Fruit fly (Drosophila melanogaster) whole organism, wandering third instar larva: ENCODE results near the gene CG18748.

Experiments used
- CG9705 ChIP-seq: fragments of 200-800 bp; sonication (Bioruptor generic); optimal IDR thresholded peaks from 2 replicates; lab custom pipeline; 2018; ENCODE audit warnings: missing biosample characterization, mild to moderate bottlenecking, missing genetic modification characterization
- Dfd ChIP-seq: fragments of >200 bp; optimal IDR thresholded peaks from 2 replicates; lab custom pipeline; 2017; ENCODE audit warnings: missing biosample characterization, missing genetic modification characterization
- Dif ChIP-seq: fragments of 200-275, 200-300 bp; sonication (Bioruptor generic); optimal IDR thresholded peaks from 2 replicates; lab custom pipeline; 2018; ENCODE audit warnings: missing biosample characterization, missing genetic modification characterization; ENCODE audit not compliant: partially characterized antibody
- HLH106 ChIP-seq: fragments of 200-800 bp; optimal IDR thresholded peaks from 3 replicates; lab custom pipeline; 2019; ENCODE audit warnings: missing biosample characterization, mild to moderate bottlenecking, missing genetic modification characterization, moderate library complexity
- Hnf4 ChIP-seq: fragments of 200-800 bp; sonication (Bioruptor generic); optimal IDR thresholded peaks from 2 replicates; lab custom pipeline; 2016; ENCODE audit warnings: missing biosample characterization, mild to moderate bottlenecking, missing genetic modification characterization
- Rel ChIP-seq, 2 experiments: fragments of 200-800 bp; sonication (Bioruptor generic) in 1 of 2; optimal IDR thresholded peaks; 2 replicates in 1 of 2; 3 replicates in 1 of 2; lab custom pipeline; 2016 to 2019; ENCODE audit warnings: mild to moderate bottlenecking in 2 of 2, missing biosample characterization in 2 of 2, missing genetic modification characterization in 2 of 2, moderate library complexity in 1 of 2
- Vsx2 ChIP-seq: fragments of 200-300, 225-300 bp; sonication (Bioruptor generic); optimal IDR thresholded peaks from 2 replicates; lab custom pipeline; 2018; ENCODE audit warnings: missing biosample characterization, missing genetic modification characterization; ENCODE audit not compliant: partially characterized antibody
- br ChIP-seq: fragments of 200-800 bp; sonication (Bioruptor generic); optimal IDR thresholded peaks from 2 replicates; lab custom pipeline; 2016; ENCODE audit warnings: missing biosample characterization, missing genetic modification characterization
- dsf ChIP-seq: sonication (Bioruptor generic); optimal IDR thresholded peaks from 2 replicates; lab custom pipeline; 2016; ENCODE audit warnings: missing biosample characterization, missing genetic modification characterization, borderline replicate concordance
- sv ChIP-seq: fragments of 200-800 bp; sonication (Bioruptor generic); optimal IDR thresholded peaks from 3 replicates; lab custom pipeline; 2016; ENCODE audit warnings: missing biosample characterization, missing genetic modification characterization
- tai ChIP-seq: sonication (Bioruptor generic); optimal IDR thresholded peaks from 2 replicates; lab custom pipeline; 2016; ENCODE audit warnings: missing biosample characterization, missing genetic modification characterization
- woc ChIP-seq: sonication (Bioruptor generic); optimal IDR thresholded peaks from 2 replicates; lab custom pipeline; 2016; ENCODE audit warnings: missing biosample characterization, mild to moderate bottlenecking, missing genetic modification characterization

dm6 chr3R:7753518-7753917 lies 34.2 kb downstream of the CG18748 start:
- TF ChIP-seq woc (GFP tag; lab: Kevin White, UChicago): no peak
- no peak for TF ChIP-seq Dfd
- no peak for TF ChIP-seq br (GFP tag; lab: Kevin White, UChicago)
- no peak for TF ChIP-seq Dif (GFP tag; lab: Kevin White, UChicago)
- no peak for TF ChIP-seq Rel (GFP tag; optimal IDR thresholded peaks at IDR 0.05; lab: Kevin White, UChicago)
- TF ChIP-seq Rel (tag; optimal IDR thresholded peaks at IDR 0.05; lab: Kevin White, UChicago): no peak
- no peak for TF ChIP-seq sv (GFP tag; lab: Kevin White, UChicago)
- TF ChIP-seq CG9705 (GFP tag; lab: Kevin White, UChicago): no peak
- TF ChIP-seq dsf (GFP tag; lab: Kevin White, UChicago): no peak
- TF ChIP-seq HLH106 (tag; lab: Kevin White, UChicago): no peak
- TF ChIP-seq tai (GFP tag; lab: Kevin White, UChicago): no peak
- no peak for TF ChIP-seq Hnf4 (GFP tag; lab: Kevin White, UChicago)
- no peak for TF ChIP-seq Vsx2 (GFP tag; lab: Kevin White, UChicago)
